Worm (Caenorhabditis elegans) whole organism, late embryonic: ENCODE data around the gene rnh-2.
A peak's percentile ranks its signal among the peaks of the same experiment; 100 is the strongest.

ENCODE experiments used
- K09A11.1 ChIP-seq: sonication (generic microtip); optimal IDR thresholded peaks from 2 replicates; lab custom pipeline; 2017; ENCODE audit warnings: antibody characterized with exemption, mild to moderate bottlenecking, missing genetic modification characterization, missing compliant biosample characterization; ENCODE audit not compliant: insufficient read depth
- ceh-22 ChIP-seq: sonication (generic microtip); optimal IDR thresholded peaks from 2 replicates; lab custom pipeline; 2017; ENCODE audit warnings: missing biosample characterization, missing genetic modification characterization
- ceh-30 ChIP-seq: fragments of 150-350 bp; optimal IDR thresholded peaks from 2 replicates; lab custom pipeline; 2014; ENCODE audit warnings: missing biosample characterization, missing genetic modification characterization
- dve-1 ChIP-seq: sonication (generic microtip); optimal IDR thresholded peaks from 2 replicates; lab custom pipeline; 2017; ENCODE audit warnings: antibody characterized with exemption, mild to moderate bottlenecking, missing genetic modification characterization, missing compliant biosample characterization
- elt-2 ChIP-seq: sonication (generic microtip); optimal IDR thresholded peaks from 2 replicates; lab custom pipeline; 2016; ENCODE audit warnings: missing genetic modification reagents, missing genetic modification characterization, missing compliant biosample characterization
- fkh-6 ChIP-seq: sonication (generic microtip); optimal IDR thresholded peaks from 2 replicates; lab custom pipeline; 2016; ENCODE audit warnings: missing genetic modification characterization, missing compliant biosample characterization
- pqm-1 ChIP-seq: sonication (generic microtip); optimal IDR thresholded peaks from 2 replicates; lab custom pipeline; 2016; ENCODE audit warnings: missing genetic modification characterization, missing compliant biosample characterization
- sdc-2 ChIP-seq: sonication (generic microtip); optimal IDR thresholded peaks from 2 replicates; lab custom pipeline; 2016; ENCODE audit warnings: missing genotype, missing genetic modification characterization, missing compliant biosample characterization

Gene rnh-2

DNA sequence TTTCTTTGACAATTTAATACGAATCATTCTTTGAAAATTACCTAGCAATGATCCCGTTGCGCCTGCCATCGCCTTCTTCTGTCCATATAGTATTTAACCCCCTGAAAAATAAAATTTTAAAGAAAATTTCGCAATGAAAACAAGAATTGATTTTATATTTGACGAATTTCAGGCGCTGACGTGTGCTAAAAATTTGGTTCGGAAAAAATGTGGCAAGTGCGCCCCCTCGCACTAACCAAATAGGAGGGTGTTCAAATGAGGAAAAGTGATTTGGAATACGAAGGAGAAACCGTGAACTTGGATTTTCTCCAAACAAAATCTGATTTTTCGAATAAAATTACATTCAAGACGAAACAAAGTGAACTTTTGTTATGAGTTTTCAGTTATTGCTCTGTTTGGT lies 49.1 kb downstream of the rnh-2 start, which contains the start of gene stc-1:
stc-1 (minus strand) TSS at position 101 of the 400 bp plus-strand sequence.
- TF ChIP-seq ceh-30 (tag; lab: Kevin White, UChicago) (no peak), ceh-22 (no peak), elt-2 (tag; lab: Kevin White, UChicago) (peak; percentile 3)

ce11 chrII:8566806-8567266 lies 49.9 kb downstream of the rnh-2 start, which contains the start of gene F54C9.3:
F54C9.3 (minus strand) TSS chrII:8566856.
- TF ChIP-seq dve-1 (tag; lab: Kevin White, UChicago): peak; percentile 1
- no peak for TF ChIP-seq fkh-6 (tag; lab: Kevin White, UChicago)
- no peak for TF ChIP-seq K09A11.1 (tag; lab: Kevin White, UChicago)
- TF ChIP-seq elt-2 (tag; lab: Kevin White, UChicago): peak; percentile 74
- TF ChIP-seq pqm-1: no peak
- TF ChIP-seq sdc-2 (tag; lab: Kevin White, UChicago): no peak
